Fruit fly (Drosophila melanogaster) whole organism, prepupa: Measurements from ENCODE around the gene CG3609.

Source experiments
- Blimp-1 ChIP-seq: fragments of 200-800 bp; sonication (Bioruptor generic); optimal IDR thresholded peaks from 3 replicates; lab custom pipeline; 2017; ENCODE audit warnings: missing biosample characterization, missing genetic modification characterization, mild to moderate bottlenecking, moderate library complexity, missing genetic modification reagents
- CG10631 ChIP-seq: fragments of 200-800 bp; sonication (Bioruptor generic); optimal IDR thresholded peaks from 2 replicates; lab custom pipeline; 2016; ENCODE audit warnings: missing biosample characterization, missing genetic modification characterization
- CG10669 ChIP-seq: fragments of 200-800 bp; sonication (Bioruptor generic); optimal IDR thresholded peaks from 3 replicates; lab custom pipeline; 2018; ENCODE audit warnings: missing biosample characterization, mild to moderate bottlenecking, missing genetic modification characterization, moderate library complexity
- CG11294 ChIP-seq: fragments of 200-800 bp; sonication (Bioruptor generic); IDR thresholded peaks from 2 replicates; pipeline ENCODE4 v1.3.6; 2022; ENCODE audit warnings: missing biosample characterization, missing genetic modification characterization
- CG11762 ChIP-seq: fragments of 200-800 bp; sonication (Bioruptor generic); optimal IDR thresholded peaks from 3 replicates; lab custom pipeline; 2016; ENCODE audit warnings: missing biosample characterization, missing genetic modification characterization; ENCODE audit not compliant: insufficient read depth
- CG11902 ChIP-seq: fragments of 200-800 bp; sonication (Bioruptor generic); optimal IDR thresholded peaks from 3 replicates; lab custom pipeline; 2016; ENCODE audit warnings: missing biosample characterization, missing genetic modification characterization
- CG15336 ChIP-seq: fragments of 200-800 bp; sonication (Bioruptor generic); IDR thresholded peaks from 2 replicates; pipeline ENCODE4 v1.3.6; 2022; ENCODE audit warnings: missing biosample characterization, missing genetic modification characterization
- CG16779 ChIP-seq: fragments of 200-800 bp; sonication (Bioruptor generic); optimal IDR thresholded peaks from 3 replicates; lab custom pipeline; 2017; ENCODE audit warnings: missing biosample characterization, mild to moderate bottlenecking, missing genetic modification characterization
- CG31627 ChIP-seq: fragments of 200-800 bp; sonication (Bioruptor generic); optimal IDR thresholded peaks from 3 replicates; lab custom pipeline; 2016; ENCODE audit warnings: missing biosample characterization, missing genetic modification characterization
- CG32006 ChIP-seq: fragments of 200-800 bp; sonication (Bioruptor generic); optimal IDR thresholded peaks from 3 replicates; lab custom pipeline; 2017; ENCODE audit warnings: missing biosample characterization, mild to moderate bottlenecking, missing genetic modification characterization
- CG34406 ChIP-seq: fragments of 200-800 bp; sonication (Bioruptor generic); optimal IDR thresholded peaks from 3 replicates; lab custom pipeline; 2016; ENCODE audit warnings: missing biosample characterization, missing genetic modification characterization
- CG3919 ChIP-seq: fragments of 200-800 bp; sonication (Bioruptor generic); optimal IDR thresholded peaks from 3 replicates; lab custom pipeline; 2016; ENCODE audit warnings: missing biosample characterization, missing genetic modification characterization
- CG4318 ChIP-seq: fragments of 200-800 bp; sonication (Bioruptor generic); optimal IDR thresholded peaks from 3 replicates; lab custom pipeline; 2017; ENCODE audit warnings: missing biosample characterization, mild to moderate bottlenecking, missing genetic modification characterization
- CG6163 ChIP-seq: fragments of 200-800 bp; sonication (Bioruptor generic); IDR thresholded peaks from 3 replicates; pipeline ENCODE4 v1.3.6; 2022; ENCODE audit warnings: missing biosample characterization, missing genetic modification characterization
- CG6276 ChIP-seq: fragments of 200-800 bp; sonication (Bioruptor generic); optimal IDR thresholded peaks from 2 replicates; lab custom pipeline; 2017; ENCODE audit warnings: missing biosample characterization, mild to moderate bottlenecking, missing genetic modification characterization
- CG6792 ChIP-seq: fragments of 200-800 bp; sonication (Bioruptor generic); optimal IDR thresholded peaks from 3 replicates; lab custom pipeline; 2016; ENCODE audit warnings: missing biosample characterization, missing genetic modification characterization
- CG6808 ChIP-seq: fragments of 200-800 bp; sonication (Bioruptor generic); optimal IDR thresholded peaks from 3 replicates; lab custom pipeline; 2017; ENCODE audit warnings: missing biosample characterization, missing genetic modification characterization, mild to moderate bottlenecking, moderate library complexity, missing genetic modification reagents
- CG6854 ChIP-seq: fragments of 200-800 bp; sonication (Bioruptor generic); optimal IDR thresholded peaks from 2 replicates; lab custom pipeline; 2017; ENCODE audit warnings: missing biosample characterization, mild to moderate bottlenecking, missing genetic modification characterization
- CG7368 ChIP-seq: fragments of 200-800 bp; sonication (Bioruptor generic); optimal IDR thresholded peaks from 3 replicates; lab custom pipeline; 2016; ENCODE audit warnings: missing biosample characterization, missing genetic modification characterization
- CG8119 ChIP-seq: fragments of 200-800 bp; sonication (Bioruptor generic); IDR thresholded peaks from 3 replicates; pipeline ENCODE4 v1.3.6; 2022; ENCODE audit warnings: missing biosample characterization, missing genetic modification characterization
- CG8319 ChIP-seq: fragments of 200-800 bp; sonication (Bioruptor generic); optimal IDR thresholded peaks from 3 replicates; lab custom pipeline; 2016; ENCODE audit warnings: missing biosample characterization, missing genetic modification characterization
- CG8632 ChIP-seq: fragments of 200-800 bp; sonication (Bioruptor generic); optimal IDR thresholded peaks from 3 replicates; lab custom pipeline; 2016; ENCODE audit warnings: missing biosample characterization, missing genetic modification characterization
- CG9139 ChIP-seq: fragments of 200-800 bp; sonication (Bioruptor generic); optimal IDR thresholded peaks from 3 replicates; lab custom pipeline; 2017; ENCODE audit warnings: missing biosample characterization, mild to moderate bottlenecking, missing genetic modification characterization
- Eip75B ChIP-seq: fragments of 200-800 bp; sonication (Bioruptor generic); optimal IDR thresholded peaks from 3 replicates; lab custom pipeline; 2016; ENCODE audit warnings: missing biosample characterization, missing genetic modification characterization
- Ets21C ChIP-seq: fragments of 200-800 bp; sonication (Bioruptor generic); optimal IDR thresholded peaks from 3 replicates; lab custom pipeline; 2016; ENCODE audit warnings: missing biosample characterization, missing genetic modification characterization
- Gug ChIP-seq: fragments of 200-800 bp; sonication (Bioruptor generic); IDR thresholded peaks from 2 replicates; pipeline ENCODE4 v1.3.6; 2022; ENCODE audit warnings: missing biosample characterization, missing genetic modification characterization
- Hr38 ChIP-seq: sonication (Bioruptor generic); optimal IDR thresholded peaks from 2 replicates; lab custom pipeline; 2016; ENCODE audit warnings: missing biosample characterization, missing genetic modification characterization
- Hr4 ChIP-seq: fragments of 200-800 bp; sonication (Bioruptor generic); optimal IDR thresholded peaks from 3 replicates; lab custom pipeline; 2016; ENCODE audit warnings: missing biosample characterization, missing genetic modification characterization
- Lpt ChIP-seq: fragments of 200-800 bp; sonication (Bioruptor generic); optimal IDR thresholded peaks from 3 replicates; lab custom pipeline; 2016; ENCODE audit warnings: missing biosample characterization, missing genetic modification characterization
- Met ChIP-seq: fragments of 200-800 bp; sonication (Bioruptor generic); optimal IDR thresholded peaks from 3 replicates; lab custom pipeline; 2016; ENCODE audit warnings: missing biosample characterization, missing genetic modification characterization
- OdsH ChIP-seq: fragments of 200-800 bp; sonication (Bioruptor generic); optimal IDR thresholded peaks from 3 replicates; lab custom pipeline; 2016; ENCODE audit warnings: missing biosample characterization, missing genetic modification characterization
- Sox102F ChIP-seq: fragments of 200-800 bp; sonication (Bioruptor generic); optimal IDR thresholded peaks from 2 replicates; lab custom pipeline; 2016; ENCODE audit warnings: missing biosample characterization, mild to moderate bottlenecking, missing genetic modification characterization
- Sox14 ChIP-seq: fragments of 200-800 bp; sonication (Bioruptor generic); optimal IDR thresholded peaks from 3 replicates; lab custom pipeline; 2016; ENCODE audit warnings: missing biosample characterization, missing genetic modification characterization
- Sox15 ChIP-seq: fragments of 200-800 bp; sonication (Bioruptor generic); optimal IDR thresholded peaks from 3 replicates; lab custom pipeline; 2016; ENCODE audit warnings: missing biosample characterization, missing genetic modification characterization
- achi ChIP-seq: fragments of 200-800 bp; sonication (Bioruptor generic); optimal IDR thresholded peaks from 3 replicates; lab custom pipeline; 2016; ENCODE audit warnings: missing biosample characterization, missing genetic modification characterization
- dac ChIP-seq: fragments of 200-800 bp; sonication (Bioruptor generic); optimal IDR thresholded peaks from 2 replicates; lab custom pipeline; 2017; ENCODE audit warnings: missing biosample characterization, mild to moderate bottlenecking, missing genetic modification characterization
- dsx ChIP-seq: fragments of 200-800 bp; optimal IDR thresholded peaks from 3 replicates; lab custom pipeline; 2019; ENCODE audit warnings: missing biosample characterization, mild to moderate bottlenecking, missing genetic modification characterization, moderate library complexity; ENCODE audit not compliant: poor library complexity, severe bottlenecking
- eg ChIP-seq: fragments of 200-800 bp; sonication (Bioruptor generic); IDR thresholded peaks from 3 replicates; pipeline ENCODE4 v1.3.6; 2022; ENCODE audit warnings: missing biosample characterization, missing genetic modification characterization
- fd59A ChIP-seq: fragments of 200-800 bp; sonication (Bioruptor generic); optimal IDR thresholded peaks from 2 replicates; lab custom pipeline; 2017; ENCODE audit warnings: missing biosample characterization, mild to moderate bottlenecking, missing genetic modification characterization, missing genetic modification reagents
- fd85E ChIP-seq: fragments of 200-800 bp; sonication (Bioruptor generic); optimal IDR thresholded peaks from 3 replicates; lab custom pipeline; 2016; ENCODE audit warnings: missing biosample characterization, missing genetic modification characterization
- fkh ChIP-seq: fragments of 200-800 bp; sonication (Bioruptor generic); optimal IDR thresholded peaks from 3 replicates; lab custom pipeline; 2017; ENCODE audit warnings: missing biosample characterization, mild to moderate bottlenecking, missing genetic modification characterization, moderate library complexity
- pdm3 ChIP-seq: fragments of 200-800 bp; sonication (Bioruptor generic); optimal IDR thresholded peaks from 3 replicates; lab custom pipeline; 2016; ENCODE audit warnings: missing biosample characterization, missing genetic modification characterization
- ss ChIP-seq, 2 experiments: fragments of 200-800 bp; sonication (Bioruptor generic); optimal IDR thresholded peaks; 2 replicates in 1 of 2; 3 replicates in 1 of 2; lab custom pipeline; 2017 to 2018; ENCODE audit warnings: mild to moderate bottlenecking in 2 of 2, missing biosample characterization in 2 of 2, missing genetic modification characterization in 2 of 2, moderate library complexity in 1 of 2
- vri ChIP-seq: fragments of 200-800 bp; sonication (Bioruptor generic); optimal IDR thresholded peaks from 3 replicates; lab custom pipeline; 2016; ENCODE audit warnings: missing biosample characterization, mild to moderate bottlenecking, missing genetic modification characterization

The CG3609 gene

dm6 chr2L:2413093-2413492 lies 38.7 kb upstream of the CG3609 start:
- TF ChIP-seq CG6854 (no peak), CG9139 (GFP tag; lab: Kevin White, UChicago) (no peak), CG6276 (GFP tag; lab: Kevin White, UChicago) (no peak), CG8319 (GFP tag; lab: Kevin White, UChicago) (no peak), CG7368 (GFP tag; lab: Kevin White, UChicago) (no peak), Lpt (GFP tag; lab: Kevin White, UChicago) (peak; percentile 43), Met (GFP tag; lab: Kevin White, UChicago) (no peak), CG6163 (GFP tag; lab: Robert Waterston, UW) (no peak), OdsH (GFP tag; lab: Kevin White, UChicago) (peak; percentile 34), CG15336 (GFP tag; lab: Robert Waterston, UW) (no peak; the same call in 1 of the 2 replicates), CG10631 (no peak), CG11902 (GFP tag; lab: Kevin White, UChicago) (no peak), achi (GFP tag; lab: Kevin White, UChicago) (peak; percentile 23), CG16779 (no peak), Hr38 (GFP tag; lab: Kevin White, UChicago) (peak; percentile 3), fd85E (GFP tag; lab: Kevin White, UChicago) (no peak), CG34406 (GFP tag; lab: Kevin White, UChicago) (no peak), Eip75B (GFP tag; lab: Kevin White, UChicago) (no peak), CG31627 (GFP tag; lab: Kevin White, UChicago) (no peak), CG8632 (GFP tag; lab: Kevin White, UChicago) (no peak), pdm3 (peak; percentile 16), CG6792 (GFP tag; lab: Kevin White, UChicago) (no peak), fkh (GFP tag; lab: Kevin White, UChicago) (no peak), CG10669 (GFP tag; lab: Kevin White, UChicago) (no peak), ss (GFP tag; optimal IDR thresholded peaks at IDR 0.05; lab: Kevin White, UChicago) (no peak), Blimp-1 (no peak), fd59A (no peak), vri (GFP tag; lab: Kevin White, UChicago) (no peak), Sox14 (GFP tag; lab: Kevin White, UChicago) (no peak), CG3919 (GFP tag; lab: Kevin White, UChicago) (no peak), Sox102F (GFP tag; lab: Kevin White, UChicago) (no peak), eg (GFP tag; lab: Robert Waterston, UW) (peak; percentile 87), CG8119 (peak; percentile 69), Gug (peak; percentile 62), CG32006 (GFP tag; lab: Kevin White, UChicago) (peak; percentile 71), CG11762 (GFP tag; lab: Kevin White, UChicago) (no peak), CG11294 (GFP tag; lab: Robert Waterston, UW) (peak; percentile 59; the same call in 1 of the 2 replicates), Ets21C (no peak), dsx (GFP tag; lab: Kevin White, UChicago) (no peak), dac (GFP tag; lab: Kevin White, UChicago) (no peak), CG4318 (GFP tag; lab: Kevin White, UChicago) (peak; percentile 38), Sox15 (GFP tag; lab: Kevin White, UChicago) (no peak), Hr4 (GFP tag; lab: Kevin White, UChicago) (peak; percentile 48), CG6808 (GFP tag; lab: Kevin White, UChicago) (no peak)
